Fruit fly (Drosophila melanogaster) whole organism, embryonic: ENCODE measurements around the gene CG42263.

Experiments used
- ATbp ChIP-seq: fragments of 200-800 bp; sonication (Bioruptor generic); optimal IDR thresholded peaks from 2 replicates; lab custom pipeline; 2017; ENCODE audit warnings: missing biosample characterization, mild to moderate bottlenecking, missing genetic modification characterization, missing genetic modification reagents
- Abd-B ChIP-seq: fragments of 200-800 bp; sonication (Bioruptor generic); optimal IDR thresholded peaks from 2 replicates; lab custom pipeline; 2018; ENCODE audit warnings: missing biosample characterization, mild to moderate bottlenecking, missing genetic modification characterization, moderate library complexity
- Atf-2 ChIP-seq: fragments of 200-800 bp; sonication (Bioruptor generic); optimal IDR thresholded peaks from 2 replicates; lab custom pipeline; 2016; ENCODE audit warnings: missing biosample characterization, missing genetic modification characterization
- C15 ChIP-seq: fragments of 200-800 bp; sonication (Bioruptor generic); IDR thresholded peaks from 3 replicates; pipeline ENCODE4 v1.3.6; 2022; ENCODE audit warnings: missing biosample characterization, missing genetic modification characterization
- CG10543 ChIP-seq: fragments of 200-800 bp; sonication (Bioruptor generic); optimal IDR thresholded peaks from 3 replicates; lab custom pipeline; 2017; ENCODE audit warnings: missing biosample characterization, mild to moderate bottlenecking, missing genetic modification characterization, moderate library complexity
- CG10959 ChIP-seq: fragments of 200-800 bp; sonication (Bioruptor generic); IDR thresholded peaks from 2 replicates; pipeline ENCODE4 v1.3.6; 2022; ENCODE audit warnings: missing biosample characterization, missing genetic modification characterization
- CG10979 ChIP-seq: fragments of 200-800 bp; sonication (Bioruptor generic); optimal IDR thresholded peaks from 2 replicates; lab custom pipeline; 2018; ENCODE audit warnings: missing biosample characterization, mild to moderate bottlenecking, missing genetic modification characterization, moderate library complexity
- CG11085 ChIP-seq: fragments of 200-800 bp; sonication (Bioruptor generic); IDR thresholded peaks from 2 replicates; pipeline ENCODE4 v1.3.6; 2022; ENCODE audit warnings: missing biosample characterization, missing genetic modification characterization
- CG12942 ChIP-seq: fragments of 200-800 bp; sonication (Bioruptor generic); optimal IDR thresholded peaks from 3 replicates; lab custom pipeline; 2016; ENCODE audit warnings: missing biosample characterization, missing genetic modification characterization
- CG14050 ChIP-seq: fragments of 200-800 bp; sonication (Bioruptor generic); IDR thresholded peaks from 3 replicates; pipeline ENCODE4 v1.3.6; 2022; ENCODE audit warnings: missing biosample characterization, missing genetic modification characterization
- CG1603 ChIP-seq: fragments of 200-800 bp; sonication (Bioruptor generic); optimal IDR thresholded peaks from 2 replicates; lab custom pipeline; 2019; ENCODE audit warnings: missing biosample characterization, mild to moderate bottlenecking, missing genetic modification characterization, moderate library complexity
- CG17568 ChIP-seq: fragments of 200-800 bp; sonication (Bioruptor generic); optimal IDR thresholded peaks from 2 replicates; lab custom pipeline; 2018; ENCODE audit warnings: missing biosample characterization, mild to moderate bottlenecking, missing genetic modification characterization, moderate library complexity
- CG17829 ChIP-seq: fragments of 200-800 bp; optimal IDR thresholded peaks from 2 replicates; lab custom pipeline; 2019; ENCODE audit warnings: missing biosample characterization, mild to moderate bottlenecking, missing genetic modification characterization, moderate library complexity
- CG2875 ChIP-seq: fragments of 200-800 bp; sonication (Bioruptor generic); optimal IDR thresholded peaks from 2 replicates; lab custom pipeline; 2017; ENCODE audit warnings: missing biosample characterization, mild to moderate bottlenecking, missing genetic modification characterization, missing genetic modification reagents
- CG3281 ChIP-seq: fragments of 200-800 bp; sonication (Bioruptor generic); optimal IDR thresholded peaks from 3 replicates; lab custom pipeline; 2017; ENCODE audit warnings: missing biosample characterization, mild to moderate bottlenecking, missing genetic modification characterization
- CG34224 ChIP-seq: fragments of 200-800 bp; sonication (Bioruptor generic); IDR thresholded peaks from 3 replicates; pipeline ENCODE4 v1.3.6; 2022; ENCODE audit warnings: missing biosample characterization, missing genetic modification characterization; ENCODE audit not compliant: partially characterized antibody
- CG34422 ChIP-seq: fragments of 200-800 bp; sonication (Bioruptor generic); IDR thresholded peaks from 3 replicates; pipeline ENCODE4 v1.3.6; 2022; ENCODE audit warnings: missing biosample characterization, missing genetic modification characterization
- CG3838 ChIP-seq: fragments of 200-800 bp; sonication (Bioruptor generic); optimal IDR thresholded peaks from 3 replicates; lab custom pipeline; 2016; ENCODE audit warnings: missing biosample characterization, missing genetic modification characterization
- CG4730 ChIP-seq: fragments of 200-800 bp; sonication (Bioruptor generic); IDR thresholded peaks from 2 replicates; pipeline ENCODE4 v1.3.6; 2022; ENCODE audit warnings: missing biosample characterization, missing genetic modification characterization
- CG7357 ChIP-seq: fragments of 200-800 bp; sonication (Bioruptor generic); IDR thresholded peaks from 3 replicates; pipeline ENCODE4 v1.3.6; 2022; ENCODE audit warnings: missing biosample characterization, missing genetic modification characterization
- CG7928 ChIP-seq: fragments of 200-800 bp; sonication (Bioruptor generic); optimal IDR thresholded peaks from 2 replicates; lab custom pipeline; 2017; ENCODE audit warnings: missing biosample characterization, mild to moderate bottlenecking, missing genetic modification characterization
- CG8359 ChIP-seq: fragments of 200-800 bp; sonication (Bioruptor generic); optimal IDR thresholded peaks from 2 replicates; lab custom pipeline; 2017; ENCODE audit warnings: missing biosample characterization, mild to moderate bottlenecking, missing genetic modification characterization, borderline replicate concordance
- CoRest ChIP-seq: fragments of 200-800 bp; sonication (Bioruptor generic); optimal IDR thresholded peaks from 3 replicates; lab custom pipeline; 2018; ENCODE audit warnings: missing biosample characterization, mild to moderate bottlenecking, missing genetic modification characterization, moderate library complexity
- Doc3 ChIP-seq: fragments of 200-800 bp; sonication (Bioruptor generic); IDR thresholded peaks from 3 replicates; pipeline ENCODE4 v1.3.6; 2022; ENCODE audit warnings: missing biosample characterization, missing genetic modification characterization; ENCODE audit not compliant: partially characterized antibody
- Fer3 ChIP-seq: fragments of 200-800 bp; sonication (Bioruptor generic); optimal IDR thresholded peaks from 2 replicates; lab custom pipeline; 2018; ENCODE audit warnings: missing biosample characterization, mild to moderate bottlenecking, missing genetic modification characterization, moderate library complexity
- Gsc ChIP-seq: fragments of 200-800 bp; sonication (Bioruptor generic); IDR thresholded peaks from 2 replicates; pipeline ENCODE4 v1.3.6; 2022; ENCODE audit warnings: missing biosample characterization, missing genetic modification characterization
- HHEX ChIP-seq: fragments of 200-800 bp; sonication (Bioruptor generic); optimal IDR thresholded peaks from 3 replicates; lab custom pipeline; 2017; ENCODE audit warnings: missing biosample characterization, mild to moderate bottlenecking, missing genetic modification characterization, missing genetic modification reagents
- HLH4C ChIP-seq: fragments of 200-800 bp; sonication (Bioruptor generic); IDR thresholded peaks from 3 replicates; pipeline ENCODE4 v1.3.6; 2022; ENCODE audit warnings: missing biosample characterization, missing genetic modification characterization; ENCODE audit not compliant: partially characterized antibody
- Hr39 ChIP-seq: fragments of >200 bp; optimal IDR thresholded peaks from 2 replicates; lab custom pipeline; 2017
- Lhr ChIP-seq: fragments of 200-800 bp; sonication (Bioruptor generic); optimal IDR thresholded peaks from 3 replicates; lab custom pipeline; 2017; ENCODE audit warnings: mild to moderate bottlenecking, missing biosample characterization, missing genetic modification reagents, missing genetic modification characterization
- MESR4 ChIP-seq: fragments of 200-800 bp; sonication (Bioruptor generic); optimal IDR thresholded peaks from 2 replicates; lab custom pipeline; 2018; ENCODE audit warnings: missing biosample characterization, mild to moderate bottlenecking, missing genetic modification characterization, moderate library complexity
- Ravus ChIP-seq: fragments of 200-800 bp; sonication (Bioruptor generic); IDR thresholded peaks from 2 replicates; pipeline ENCODE4 v1.3.6; 2022; ENCODE audit warnings: missing biosample characterization, missing genetic modification characterization
- Rfx ChIP-seq: fragments of 200-800 bp; sonication (Bioruptor generic); IDR thresholded peaks from 2 replicates; pipeline ENCODE4 v1.3.6; 2022; ENCODE audit warnings: missing biosample characterization, missing genetic modification characterization
- ap ChIP-seq: fragments of 200-800 bp; sonication (Bioruptor generic); IDR thresholded peaks from 2 replicates; pipeline ENCODE4 v1.3.6; 2022; ENCODE audit warnings: missing biosample characterization, missing genetic modification characterization
- bowl ChIP-seq: fragments of 200-800 bp; sonication (Bioruptor generic); IDR thresholded peaks from 2 replicates; pipeline ENCODE4 v1.3.6; 2022; ENCODE audit warnings: missing biosample characterization, missing genetic modification characterization
- cg ChIP-seq: fragments of 200-800 bp; sonication (Bioruptor generic); optimal IDR thresholded peaks from 3 replicates; lab custom pipeline; 2019; ENCODE audit warnings: missing biosample characterization, mild to moderate bottlenecking, missing genetic modification characterization, moderate library complexity
- chn ChIP-seq: fragments of 200-800 bp; sonication (Bioruptor generic); optimal IDR thresholded peaks from 2 replicates; lab custom pipeline; 2016; ENCODE audit warnings: missing biosample characterization, missing genetic modification characterization
- crp ChIP-seq, 2 experiments: fragments of 200-800 bp; sonication (Bioruptor generic); optimal IDR thresholded peaks; 2 replicates in 1 of 2; 3 replicates in 1 of 2; lab custom pipeline; 2017; ENCODE audit warnings: missing biosample characterization in 2 of 2, missing genetic modification characterization in 2 of 2, mild to moderate bottlenecking in 1 of 2, moderate library complexity in 1 of 2
- danr ChIP-seq: fragments of 200-800 bp; sonication (Bioruptor generic); IDR thresholded peaks from 2 replicates; pipeline ENCODE4 v1.3.6; 2022; ENCODE audit warnings: missing biosample characterization, missing genetic modification characterization
- dmrt99B ChIP-seq: fragments of 200-800 bp; sonication (Bioruptor generic); optimal IDR thresholded peaks from 2 replicates; lab custom pipeline; 2018; ENCODE audit warnings: missing biosample characterization, mild to moderate bottlenecking, missing genetic modification characterization, moderate library complexity
- ftz-f1 ChIP-seq: fragments of 200-800 bp; sonication (Bioruptor generic); optimal IDR thresholded peaks from 2 replicates; lab custom pipeline; 2016; ENCODE audit warnings: missing biosample characterization, missing genetic modification characterization
- gem ChIP-seq: fragments of 200-800 bp; sonication (Bioruptor generic); optimal IDR thresholded peaks from 2 replicates; lab custom pipeline; 2019; ENCODE audit warnings: missing biosample characterization, mild to moderate bottlenecking, missing genetic modification characterization, moderate library complexity
- hb ChIP-seq: fragments of 200-800 bp; sonication (Bioruptor generic); IDR thresholded peaks from 3 replicates; pipeline ENCODE4 v1.3.6; 2022; ENCODE audit warnings: missing biosample characterization, missing genetic modification characterization; ENCODE audit not compliant: partially characterized antibody
- luna ChIP-seq: fragments of 200-800 bp; sonication (Bioruptor generic); optimal IDR thresholded peaks from 2 replicates; lab custom pipeline; 2016; ENCODE audit warnings: missing biosample characterization, missing genetic modification characterization
- pnt ChIP-seq: fragments of 200-800 bp; sonication (Bioruptor generic); optimal IDR thresholded peaks from 3 replicates; lab custom pipeline; 2016; ENCODE audit warnings: missing biosample characterization, missing genetic modification characterization
- psq ChIP-seq: fragments of 200-800 bp; sonication (Bioruptor generic); optimal IDR thresholded peaks from 2 replicates; lab custom pipeline; 2017; ENCODE audit warnings: missing biosample characterization, missing genetic modification characterization
- repo ChIP-seq: fragments of 200-800 bp; sonication (Bioruptor generic); optimal IDR thresholded peaks from 2 replicates; lab custom pipeline; 2016; ENCODE audit warnings: missing biosample characterization, missing genetic modification characterization
- sc ChIP-seq, 3 experiments: fragments of >200 bp in 2 of 3; fragments of 200-800 bp in 1 of 3; sonication (Bioruptor generic) in 1 of 3; optimal IDR thresholded peaks; 2 replicates in 2 of 3; 3 replicates in 1 of 3; lab custom pipeline; 2017; ENCODE audit warnings: mild to moderate bottlenecking in 1 of 3, missing biosample characterization in 1 of 3, missing genetic modification characterization in 1 of 3, missing genetic modification reagents in 1 of 3
- trem ChIP-seq: fragments of 200-800 bp; optimal IDR thresholded peaks from 3 replicates; lab custom pipeline; 2019; ENCODE audit warnings: missing biosample characterization, mild to moderate bottlenecking, missing genetic modification characterization, moderate library complexity
- vvl ChIP-seq: fragments of 200-800 bp; sonication (Bioruptor generic); IDR thresholded peaks from 2 replicates; pipeline ENCODE4 v1.3.6; 2022; ENCODE audit warnings: missing biosample characterization, missing genetic modification characterization

The CG42263 gene

dm6 chr3L:19991714-19992231 is 36.2 kb upstream of the CG42263 start, which contains the start of the genes CG7646 and Nca (continued):
- TF ChIP-seq CG7928 (GFP tag; lab: Kevin White, UChicago) (no peak), gem (tag; lab: Kevin White, UChicago) (peak; percentile 27), CG2875 (GFP tag; lab: Kevin White, UChicago) (no peak), CG1603 (tag; lab: Kevin White, UChicago) (peak; percentile 74), CG10543 (GFP tag; lab: Kevin White, UChicago) (peak; percentile 64), CG34224 (peak; percentile 87), Doc3 (peak; percentile 86), ap (GFP tag; lab: Robert Waterston, UW) (no peak), CG3838 (no peak), Gsc (no peak), CG8359 (GFP tag; lab: Kevin White, UChicago) (no peak), Lhr (no peak), Rfx (GFP tag; lab: Robert Waterston, UW) (no peak; the same call in 1 of the 2 replicates), CoRest (tag; lab: Kevin White, UChicago) (no peak), vvl (GFP tag; lab: Robert Waterston, UW) (no peak), hb (GFP tag; lab: Robert Waterston, UW) (peak; percentile 90), CG3281 (GFP tag; lab: Kevin White, UChicago) (peak; percentile 28), MESR4 (GFP tag; lab: Kevin White, UChicago) (peak; percentile 89), CG11085 (GFP tag; lab: Robert Waterston, UW) (no peak), danr (GFP tag; lab: Robert Waterston, UW) (no peak), C15 (no peak), crp (GFP tag; optimal IDR thresholded peaks at IDR 0.05; lab: Kevin White, UChicago) (no peak), HHEX (GFP tag; lab: Kevin White, UChicago) (no peak), CG34422 (no peak; the same call in 2 of the 3 replicates), CG7357 (GFP tag; lab: Robert Waterston, UW) (no peak), chn (GFP tag; lab: Kevin White, UChicago) (no peak), Abd-B (GFP tag; lab: Kevin White, UChicago) (no peak), psq (no peak), dmrt99B (tag; lab: Kevin White, UChicago) (no peak), ftz-f1 (GFP tag; lab: Kevin White, UChicago) (no peak), CG10979 (tag; lab: Kevin White, UChicago) (no peak), trem (peak; percentile 64), CG12942 (GFP tag; lab: Kevin White, UChicago) (no peak), sc (optimal IDR thresholded peaks at IDR 0.05; lab: Kevin White, UChicago) (no peak), sc (GFP tag; optimal IDR thresholded peaks at IDR 0.05; lab: Kevin White, UChicago) (no peak), HLH4C (GFP tag; lab: Robert Waterston, UW) (peak; percentile 89), repo (no peak), Atf-2 (GFP tag; lab: Kevin White, UChicago) (no peak), CG17568 (GFP tag; lab: Kevin White, UChicago) (no peak), CG10959 (GFP tag; lab: Robert Waterston, UW) (no peak), Fer3 (tag; lab: Kevin White, UChicago) (no peak), Hr39 (no peak), cg (GFP tag; lab: Kevin White, UChicago) (peak; percentile 21), bowl (GFP tag; lab: Robert Waterston, UW) (no peak), Ravus (no peak), ATbp (GFP tag; lab: Kevin White, UChicago) (peak; percentile 27), CG14050 (no peak), pnt (GFP tag; lab: Kevin White, UChicago) (no peak), luna (GFP tag; lab: Kevin White, UChicago) (no peak), CG4730 (GFP tag; lab: Robert Waterston, UW) (no peak), CG17829 (tag; lab: Kevin White, UChicago) (peak; percentile 20)
